Worm (Caenorhabditis elegans): ENCODE results near the gene rnp-9.

DNA sequence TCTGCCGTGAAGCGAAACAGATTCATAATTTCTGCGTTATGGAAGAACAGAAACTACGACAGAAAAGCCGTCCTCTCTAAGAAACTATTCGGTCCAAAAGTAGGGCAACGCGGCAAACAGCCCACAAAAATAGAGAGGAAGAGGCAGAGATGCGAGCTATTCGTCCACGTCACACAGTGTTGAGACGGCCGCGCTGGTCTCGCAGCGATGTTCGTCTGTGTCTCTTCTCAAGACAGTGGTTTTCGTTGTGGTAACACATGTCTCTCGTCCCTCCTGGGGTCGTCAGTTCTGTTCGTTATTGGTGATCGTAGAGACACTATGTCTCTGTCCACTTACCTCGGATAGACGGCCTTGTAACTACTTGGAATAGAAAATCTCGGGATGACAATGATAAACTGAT, 8.4 kb upstream of the rnp-9 start, which contains the start of gene erd-2.1:
- TF ChIP-seq klf-2 (GFP tag; conservative IDR thresholded peaks at IDR 0.05), result no peak
- no peak for TF ChIP-seq T22C8.4 (GFP tag; IDR thresholded peaks at IDR 0.05)

Data from whole organism, midembryonic.